Fruit fly (Drosophila melanogaster) whole organism, embryonic: ENCODE results near the gene Syx8.

Experiments used
- Abd-B ChIP-seq: fragments of 200-800 bp; sonication (Bioruptor generic); optimal IDR thresholded peaks from 2 replicates; lab custom pipeline; 2018; ENCODE audit warnings: missing biosample characterization, mild to moderate bottlenecking, missing genetic modification characterization, moderate library complexity
- Awh ChIP-seq: fragments of 200-800 bp; sonication (Bioruptor generic); IDR thresholded peaks from 2 replicates; pipeline ENCODE4, ENCODE4 v1.3.6; 2022; ENCODE audit warnings: missing biosample characterization, missing genetic modification characterization
- CG12391 ChIP-seq: fragments of 200-800 bp; sonication (Bioruptor generic); optimal IDR thresholded peaks from 3 replicates; lab custom pipeline; 2018; ENCODE audit warnings: missing biosample characterization, mild to moderate bottlenecking, missing genetic modification characterization, moderate library complexity
- CG12659 ChIP-seq: fragments of 200-800 bp; sonication (Bioruptor generic); optimal IDR thresholded peaks from 3 replicates; lab custom pipeline; 2017; ENCODE audit warnings: mild to moderate bottlenecking, missing biosample characterization, missing genetic modification reagents, missing genetic modification characterization
- CG13287 ChIP-seq: fragments of 200-800 bp; sonication (Bioruptor generic); IDR thresholded peaks from 2 replicates; pipeline ENCODE4 v1.3.6; 2022; ENCODE audit warnings: missing biosample characterization, missing genetic modification characterization; ENCODE audit not compliant: partially characterized antibody
- CG13424 ChIP-seq: fragments of 200-800 bp; sonication (Bioruptor generic); optimal IDR thresholded peaks from 2 replicates; lab custom pipeline; 2019; ENCODE audit warnings: missing biosample characterization, mild to moderate bottlenecking, missing genetic modification characterization, moderate library complexity
- CG13775 ChIP-seq: fragments of 200-800 bp; sonication (Bioruptor generic); optimal IDR thresholded peaks from 3 replicates; lab custom pipeline; 2017; ENCODE audit warnings: missing biosample characterization, mild to moderate bottlenecking, missing genetic modification characterization
- CG15073 ChIP-seq: fragments of 200-800 bp; sonication (Bioruptor generic); optimal IDR thresholded peaks from 2 replicates; lab custom pipeline; 2016; ENCODE audit warnings: missing biosample characterization, missing genetic modification characterization
- CG15601 ChIP-seq: fragments of 200-800 bp; sonication (Bioruptor generic); optimal IDR thresholded peaks from 3 replicates; lab custom pipeline; 2019; ENCODE audit warnings: missing biosample characterization, mild to moderate bottlenecking, missing genetic modification characterization, moderate library complexity
- CG1603 ChIP-seq: fragments of 200-800 bp; sonication (Bioruptor generic); optimal IDR thresholded peaks from 2 replicates; lab custom pipeline; 2019; ENCODE audit warnings: missing biosample characterization, mild to moderate bottlenecking, missing genetic modification characterization, moderate library complexity
- CG17359 ChIP-seq: fragments of 200-800 bp; sonication (Bioruptor generic); optimal IDR thresholded peaks from 3 replicates; lab custom pipeline; 2018; ENCODE audit warnings: missing biosample characterization, mild to moderate bottlenecking, missing genetic modification characterization, moderate library complexity
- CG17912 ChIP-seq: fragments of 200-800 bp; sonication (Bioruptor generic); optimal IDR thresholded peaks from 2 replicates; lab custom pipeline; 2018; ENCODE audit warnings: missing biosample characterization, mild to moderate bottlenecking, missing genetic modification characterization
- CG2678 ChIP-seq: fragments of 200-800 bp; sonication (Bioruptor generic); optimal IDR thresholded peaks from 3 replicates; lab custom pipeline; 2019; ENCODE audit warnings: missing biosample characterization, mild to moderate bottlenecking, missing genetic modification characterization, moderate library complexity
- CG31388 ChIP-seq: fragments of 200-800 bp; sonication (Bioruptor generic); optimal IDR thresholded peaks from 2 replicates; lab custom pipeline; 2016; ENCODE audit warnings: missing biosample characterization, missing genetic modification characterization
- CG33213 ChIP-seq: fragments of 200-800 bp; sonication (Bioruptor generic); optimal IDR thresholded peaks from 3 replicates; lab custom pipeline; 2016; ENCODE audit warnings: missing biosample characterization, missing genetic modification characterization
- CG33557 ChIP-seq: fragments of 200-800 bp; sonication (Bioruptor generic); optimal IDR thresholded peaks from 2 replicates; lab custom pipeline; 2019; ENCODE audit warnings: missing biosample characterization, mild to moderate bottlenecking, missing genetic modification characterization, moderate library complexity
- CG8089 ChIP-seq: fragments of 200-800 bp; sonication (Bioruptor generic); optimal IDR thresholded peaks from 3 replicates; lab custom pipeline; 2016; ENCODE audit warnings: missing biosample characterization, missing genetic modification characterization
- CG9437 ChIP-seq: fragments of 200-800 bp; sonication (Bioruptor generic); optimal IDR thresholded peaks from 2 replicates; lab custom pipeline; 2018; ENCODE audit warnings: missing biosample characterization, mild to moderate bottlenecking, missing genetic modification characterization
- CG9797 ChIP-seq: fragments of 200-800 bp; sonication (Bioruptor generic); optimal IDR thresholded peaks from 3 replicates; lab custom pipeline; 2018; ENCODE audit warnings: missing biosample characterization, mild to moderate bottlenecking, missing genetic modification characterization
- CoRest ChIP-seq: fragments of 200-800 bp; sonication (Bioruptor generic); optimal IDR thresholded peaks from 3 replicates; lab custom pipeline; 2018; ENCODE audit warnings: missing biosample characterization, mild to moderate bottlenecking, missing genetic modification characterization, moderate library complexity
- D19B ChIP-seq: fragments of 200-800 bp; sonication (Bioruptor generic); optimal IDR thresholded peaks from 2 replicates; lab custom pipeline; 2017; ENCODE audit warnings: missing biosample characterization, mild to moderate bottlenecking, missing genetic modification characterization
- Ets65A ChIP-seq: fragments of 200-800 bp; sonication (Bioruptor generic); peaks from one replicate; lab custom pipeline; 2016; ENCODE audit warnings: missing biosample characterization, missing genetic modification characterization
- Ets97D ChIP-seq: fragments of 200-800 bp; sonication (Bioruptor generic); optimal IDR thresholded peaks from 3 replicates; lab custom pipeline; 2016; ENCODE audit warnings: missing biosample characterization, missing genetic modification characterization
- HLH54F ChIP-seq: fragments of 200-800 bp; sonication (Bioruptor generic); optimal IDR thresholded peaks from 3 replicates; lab custom pipeline; 2016; ENCODE audit warnings: missing biosample characterization, missing genetic modification characterization
- HLHmδ ChIP-seq: fragments of 200-800 bp; sonication (Bioruptor generic); optimal IDR thresholded peaks from 2 replicates; lab custom pipeline; 2018; ENCODE audit warnings: missing biosample characterization, mild to moderate bottlenecking, missing genetic modification characterization, moderate library complexity
- HmgD ChIP-seq: fragments of 200-800 bp; sonication (Bioruptor generic); optimal IDR thresholded peaks from 3 replicates; lab custom pipeline; 2016; ENCODE audit warnings: missing biosample characterization, missing genetic modification characterization
- Hmx ChIP-seq: fragments of 200-800 bp; sonication (Bioruptor generic); optimal IDR thresholded peaks from 2 replicates; lab custom pipeline; 2016; ENCODE audit warnings: missing biosample characterization, missing genetic modification characterization
- MESR4 ChIP-seq: fragments of 200-800 bp; sonication (Bioruptor generic); optimal IDR thresholded peaks from 2 replicates; lab custom pipeline; 2018; ENCODE audit warnings: missing biosample characterization, mild to moderate bottlenecking, missing genetic modification characterization, moderate library complexity
- Myb ChIP-seq: fragments of 200-800 bp; sonication (Bioruptor generic); optimal IDR thresholded peaks from 2 replicates; lab custom pipeline; 2016; ENCODE audit warnings: missing biosample characterization, missing genetic modification characterization
- Opbp ChIP-seq: fragments of 200-800 bp; sonication (Bioruptor generic); IDR thresholded peaks from 3 replicates; pipeline ENCODE4 v1.3.6; 2022; ENCODE audit warnings: missing biosample characterization, missing genetic modification characterization; ENCODE audit not compliant: partially characterized antibody
- Stat92E ChIP-seq, 3 experiments: fragments of >200 bp in 2 of 3; fragments of 200-800 bp in 1 of 3; sonication (Bioruptor generic) in 1 of 3; optimal IDR thresholded peaks; 2 replicates each; lab custom pipeline; 2017 to 2019; ENCODE audit warnings: missing biosample characterization in 3 of 3, missing genetic modification characterization in 3 of 3, mild to moderate bottlenecking in 1 of 3, moderate library complexity in 1 of 3
- ato ChIP-seq: fragments of 200-800 bp; sonication (Bioruptor generic); IDR thresholded peaks from 2 replicates; pipeline ENCODE4 v1.3.6; 2022; ENCODE audit warnings: missing biosample characterization, missing genetic modification characterization; ENCODE audit not compliant: partially characterized antibody
- bbx ChIP-seq: fragments of 200-800 bp; sonication (Bioruptor generic); IDR thresholded peaks from 2 replicates; pipeline ENCODE4 v1.3.6; 2022; ENCODE audit warnings: missing biosample characterization, missing genetic modification characterization; ENCODE audit not compliant: partially characterized antibody
- cg ChIP-seq: fragments of 200-800 bp; sonication (Bioruptor generic); optimal IDR thresholded peaks from 3 replicates; lab custom pipeline; 2019; ENCODE audit warnings: missing biosample characterization, mild to moderate bottlenecking, missing genetic modification characterization, moderate library complexity
- ftz-f1 ChIP-seq: fragments of 200-800 bp; sonication (Bioruptor generic); optimal IDR thresholded peaks from 2 replicates; lab custom pipeline; 2016; ENCODE audit warnings: missing biosample characterization, missing genetic modification characterization
- fu2 ChIP-seq: fragments of 200-800 bp; sonication (Bioruptor generic); optimal IDR thresholded peaks from 2 replicates; lab custom pipeline; 2016; ENCODE audit warnings: missing biosample characterization, missing genetic modification characterization
- kay ChIP-seq: fragments of 200-800 bp; sonication (Bioruptor generic); optimal IDR thresholded peaks from 2 replicates; lab custom pipeline; 2016; ENCODE audit warnings: missing biosample characterization, missing genetic modification characterization
- knrl ChIP-seq: fragments of 200-800 bp; sonication (Bioruptor generic); IDR thresholded peaks from 3 replicates; pipeline ENCODE4 v1.3.6; 2022; ENCODE audit warnings: missing biosample characterization, missing genetic modification characterization; ENCODE audit not compliant: partially characterized antibody
- lilli ChIP-seq: fragments of 200-800 bp; sonication (Bioruptor generic); optimal IDR thresholded peaks from 3 replicates; lab custom pipeline; 2016; ENCODE audit warnings: missing biosample characterization, missing genetic modification characterization
- lmd ChIP-seq: fragments of 200-800 bp; sonication (Bioruptor generic); IDR thresholded peaks from 2 replicates; pipeline ENCODE4 v1.3.6; 2022; ENCODE audit warnings: missing biosample characterization, missing genetic modification characterization
- nerfin-1 ChIP-seq: fragments of 200-800 bp; sonication (Bioruptor generic); optimal IDR thresholded peaks from 3 replicates; lab custom pipeline; 2019; ENCODE audit warnings: missing biosample characterization, mild to moderate bottlenecking, missing genetic modification characterization, moderate library complexity
- nerfin-2 ChIP-seq: fragments of 200-800 bp; sonication (Bioruptor generic); IDR thresholded peaks from 2 replicates; pipeline ENCODE4 v1.3.6; 2022; ENCODE audit warnings: missing biosample characterization, missing genetic modification characterization; ENCODE audit not compliant: partially characterized antibody
- onecut ChIP-seq: fragments of 200-800 bp; sonication (Bioruptor generic); IDR thresholded peaks from 2 replicates; pipeline ENCODE4 v1.3.6; 2022; ENCODE audit warnings: missing biosample characterization, missing genetic modification characterization
- pan ChIP-seq, 4 experiments: fragments of >200 bp in 3 of 4; fragments of 200-800 bp in 1 of 4; sonication (Bioruptor generic) in 1 of 4; optimal IDR thresholded peaks in 3 of 4; IDR thresholded peaks in 1 of 4; 2 replicates each; pipeline versions ENCODE4 v1.3.6 to Lab custom; 2017 to 2022; ENCODE audit warnings: missing biosample characterization in 2 of 4, missing genetic modification characterization in 2 of 4, mixed read lengths in 1 of 4
- slp2 ChIP-seq: fragments of 200-800 bp; sonication (Bioruptor generic); optimal IDR thresholded peaks from 2 replicates; lab custom pipeline; 2016; ENCODE audit warnings: missing biosample characterization, missing genetic modification characterization
- sr ChIP-seq: fragments of 200-800 bp; sonication (Bioruptor generic); IDR thresholded peaks from 3 replicates; pipeline ENCODE4 v1.3.6; 2022; ENCODE audit warnings: missing biosample characterization, missing genetic modification characterization
- trem ChIP-seq: fragments of 200-800 bp; optimal IDR thresholded peaks from 3 replicates; lab custom pipeline; 2019; ENCODE audit warnings: missing biosample characterization, mild to moderate bottlenecking, missing genetic modification characterization, moderate library complexity
- zen ChIP-seq: fragments of 200-800 bp; sonication (Bioruptor generic); optimal IDR thresholded peaks from 3 replicates; lab custom pipeline; 2018; ENCODE audit warnings: missing biosample characterization, mild to moderate bottlenecking, missing genetic modification characterization, moderate library complexity

Gene Syx8

DNA sequence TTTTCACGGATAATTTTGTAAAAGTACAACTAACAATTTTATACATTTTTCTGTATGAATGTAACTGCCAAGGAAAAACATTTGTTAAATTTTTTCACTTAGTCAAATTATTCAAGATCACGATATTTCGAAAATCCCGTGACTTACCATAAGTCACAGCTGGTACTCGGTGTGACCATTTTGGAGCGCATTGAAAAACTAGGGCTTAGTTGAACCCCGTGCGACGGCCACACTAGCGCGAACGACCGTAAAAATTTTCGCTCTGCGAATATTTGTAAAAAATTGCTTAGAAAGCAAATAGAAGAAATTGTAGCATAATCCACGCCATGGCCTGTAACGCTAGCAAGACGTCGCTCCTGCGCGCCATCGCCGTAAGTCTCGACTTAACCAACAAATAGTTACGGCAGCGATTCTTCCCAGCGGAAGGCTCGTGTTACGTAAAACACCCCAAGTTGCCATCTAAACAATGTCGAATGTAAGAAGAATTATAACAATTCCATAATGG is 2.7 kb downstream of the Syx8 start, which contains the start of gene UQCR-C2 (continued):
- TF ChIP-seq CG1603 (tag; lab: Kevin White, UChicago): peak; percentile 79
- no peak for TF ChIP-seq Hmx (GFP tag; lab: Kevin White, UChicago)
- no peak for TF ChIP-seq CG13775
- TF ChIP-seq CG33213 (GFP tag; lab: Kevin White, UChicago): peak; percentile 71
- TF ChIP-seq Opbp (GFP tag; lab: Robert Waterston, UW): peak; percentile 42; the same call in 1 of the 3 replicates
- no peak for TF ChIP-seq D19B (GFP tag; lab: Kevin White, UChicago)
- peak; percentile 11 for TF ChIP-seq HLH54F (GFP tag; lab: Kevin White, UChicago)
- TF ChIP-seq CG13424 (tag; lab: Kevin White, UChicago): peak; percentile 14
- no peak for TF ChIP-seq HLHmδ
- TF ChIP-seq CG15601 (tag; lab: Kevin White, UChicago): peak; percentile 14
- no peak for TF ChIP-seq Awh (GFP tag; lab: Robert Waterston, UW)
- TF ChIP-seq slp2 (GFP tag; lab: Kevin White, UChicago): no peak
- peak; percentile 84 for TF ChIP-seq CG9437 (GFP tag; lab: Kevin White, UChicago)
- 0 out of 2 replicates have a peak, but pooled peaks have one; percentile 6 for TF ChIP-seq lmd (GFP tag; lab: Robert Waterston, UW)
- peak in 1 of 3 experiments; percentile 52 for TF ChIP-seq Stat92E (GFP tag; optimal IDR thresholded peaks at IDR 0.05; lab: Kevin White, UChicago)
- TF ChIP-seq Abd-B (GFP tag; lab: Kevin White, UChicago): peak; percentile 65
- no peak for TF ChIP-seq CG15073 (GFP tag; lab: Kevin White, UChicago)
- peak; percentile 35 for TF ChIP-seq CG12391 (tag; lab: Kevin White, UChicago)
- TF ChIP-seq CG17912 (GFP tag; lab: Kevin White, UChicago): peak; percentile 55
- peak; percentile 87 for TF ChIP-seq Ets65A (GFP tag; lab: Kevin White, UChicago)
- TF ChIP-seq zen (tag; lab: Kevin White, UChicago): peak; percentile 23
- no peak for TF ChIP-seq kay
- TF ChIP-seq cg (GFP tag; lab: Kevin White, UChicago): no peak
- TF ChIP-seq bbx (GFP tag; lab: Robert Waterston, UW): peak; percentile 38
- TF ChIP-seq Myb: peak; percentile 70
- peak; percentile 40 for TF ChIP-seq CoRest (tag; lab: Kevin White, UChicago)
- TF ChIP-seq nerfin-2 (GFP tag; lab: Robert Waterston, UW): no peak
- peak; percentile 60 for TF ChIP-seq Ets97D (GFP tag; lab: Kevin White, UChicago)
- peak; percentile 60 for TF ChIP-seq CG12659
- peak; percentile 91 for TF ChIP-seq CG9797 (GFP tag; lab: Kevin White, UChicago)
- peak; percentile 18 for TF ChIP-seq ftz-f1
- TF ChIP-seq trem (tag; lab: Kevin White, UChicago): peak; percentile 70
- peak; percentile 20 for TF ChIP-seq nerfin-1 (tag; lab: Kevin White, UChicago)
- TF ChIP-seq sr: no peak
- TF ChIP-seq MESR4 (GFP tag; lab: Kevin White, UChicago): peak; percentile 96
- TF ChIP-seq onecut (GFP tag; lab: Robert Waterston, UW): no peak
- TF ChIP-seq ato: no peak
- TF ChIP-seq HmgD (GFP tag; lab: Kevin White, UChicago): peak; percentile 14
- TF ChIP-seq CG13287 (GFP tag; lab: Robert Waterston, UW): peak; percentile 19; the same call in 1 of the 2 replicates
- no peak for TF ChIP-seq fu2 (GFP tag; lab: Kevin White, UChicago)
- TF ChIP-seq lilli (GFP tag; lab: Kevin White, UChicago): peak; percentile 19
- peak; percentile 17 for TF ChIP-seq CG2678 (tag; lab: Kevin White, UChicago)
- TF ChIP-seq CG17359 (tag; lab: Kevin White, UChicago): no peak
- no peak for TF ChIP-seq pan (optimal IDR thresholded peaks at IDR 0.05; lab: Kevin White, UChicago)
- no peak for TF ChIP-seq pan (GFP tag; optimal IDR thresholded peaks at IDR 0.05 in 1 of 2, IDR thresholded peaks at IDR 0.05 in 1 of 2)
- no peak for TF ChIP-seq CG31388 (GFP tag; lab: Kevin White, UChicago)
- TF ChIP-seq CG8089: no peak
- peak; percentile 35; the same call in 1 of the 3 replicates for TF ChIP-seq knrl
- peak; percentile 29 for TF ChIP-seq CG33557
